Worm (Caenorhabditis elegans) whole organism, L1 larva: ENCODE measurements around the gene Y82E9BR.18.

Source experiments
- dpl-1 ChIP-seq, 3 experiments: fragments of 150-350 bp in 2 of 3; sonication (generic microtip) in 1 of 3; optimal IDR thresholded peaks; 2 replicates each; lab custom pipeline; 2014 to 2017; ENCODE audit warnings: missing biosample characterization in 3 of 3, missing genetic modification characterization in 3 of 3, missing genetic modification reagents in 3 of 3
- lsy-2 ChIP-seq, 2 experiments: fragments of 150-350 bp; optimal IDR thresholded peaks; 2 replicates each; lab custom pipeline; 2014; ENCODE audit warnings: missing biosample characterization in 2 of 2, missing genetic modification characterization in 2 of 2

DNA sequence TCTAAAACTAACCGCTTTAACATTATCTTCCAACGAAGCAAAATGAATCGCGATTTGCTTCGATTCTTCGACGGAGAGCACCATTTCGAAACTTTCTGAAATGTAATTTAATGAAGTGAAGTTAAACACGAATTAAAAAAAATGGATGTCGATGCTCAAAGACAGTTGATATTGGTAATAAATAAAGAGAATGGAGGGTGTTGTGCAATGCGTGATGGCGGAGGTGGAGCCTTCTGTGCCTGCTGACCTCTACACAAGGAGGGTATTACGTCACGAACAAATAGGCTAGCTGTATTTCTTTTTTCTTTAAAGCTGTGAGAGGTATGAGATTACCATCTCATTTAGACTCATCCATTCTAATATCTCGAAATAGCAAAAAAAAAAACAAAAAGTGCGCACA, 27.6 kb downstream of the Y82E9BR.18 start, which contains the start of gene Y82E9BR.17:
- TF ChIP-seq dpl-1 (GFP tag; optimal IDR thresholded peaks at IDR 0.05; lab: Kevin White, UChicago), result no peak
- TF ChIP-seq lsy-2 (tag; optimal IDR thresholded peaks at IDR 0.05; lab: Kevin White, UChicago), result no peak
